Worm (Caenorhabditis elegans) whole organism, L2 larva: Measurements from ENCODE around the gene C50A2.3.

ENCODE experiments used
- aly-2 ChIP-seq: fragments of 150-350 bp; optimal IDR thresholded peaks from 2 replicates; lab custom pipeline; 2014; ENCODE audit warnings: missing biosample characterization, missing genetic modification characterization
- ama-1 ChIP-seq: fragments of 150-350 bp; optimal IDR thresholded peaks from 2 replicates; lab custom pipeline; 2018; ENCODE audit warnings: inconsistent platforms
- ceh-16 ChIP-seq: fragments of 150-350 bp; optimal IDR thresholded peaks from 2 replicates; lab custom pipeline; 2014; ENCODE audit warnings: missing biosample characterization, missing genetic modification characterization
- ceh-82 ChIP-seq: fragments of 150-350 bp; optimal IDR thresholded peaks from 2 replicates; lab custom pipeline; 2014; ENCODE audit warnings: missing biosample characterization, missing genetic modification characterization
- fos-1 ChIP-seq: fragments of 150-350 bp; optimal IDR thresholded peaks from 2 replicates; lab custom pipeline; 2014; ENCODE audit warnings: missing biosample characterization, missing genetic modification characterization
- lin-11 ChIP-seq: fragments of 150-350 bp; sonication (generic microtip); optimal IDR thresholded peaks from 2 replicates; lab custom pipeline; 2014; ENCODE audit warnings: missing biosample characterization, missing genetic modification characterization, inconsistent platforms, mixed read lengths
- nhr-237 ChIP-seq: fragments of 150-350 bp; optimal IDR thresholded peaks from 2 replicates; lab custom pipeline; 2014; ENCODE audit warnings: missing biosample characterization, missing genetic modification characterization
- sem-4 ChIP-seq: fragments of 150-350 bp; optimal IDR thresholded peaks from 2 replicates; lab custom pipeline; 2014; ENCODE audit warnings: missing biosample characterization, missing genetic modification reagents, missing genetic modification characterization
- snpc-4 ChIP-seq: fragments of 150-350 bp; optimal IDR thresholded peaks from 2 replicates; lab custom pipeline; 2014; ENCODE audit warnings: missing biosample characterization, missing genetic modification characterization
- unc-62 ChIP-seq: fragments of 150-350 bp; optimal IDR thresholded peaks from 2 replicates; lab custom pipeline; 2014; ENCODE audit warnings: missing biosample characterization, missing genetic modification reagents, missing genetic modification characterization
- zag-1 ChIP-seq: fragments of 150-350 bp; optimal IDR thresholded peaks from 2 replicates; lab custom pipeline; 2014; ENCODE audit warnings: missing biosample characterization, missing genetic modification characterization
- ztf-1 ChIP-seq: fragments of 200-800 bp; sonication (Bioruptor generic); conservative IDR thresholded peaks from 2 replicates; pipeline ENCODE4 v1.3.6; 2022; ENCODE audit warnings: missing genetic modification characterization, missing compliant biosample characterization

ce11 chrIV:1118566-1118965, 39.3 kb downstream of the C50A2.3 start, which contains the start of gene srx-13:
- TF ChIP-seq ztf-1 (GFP tag; lab: Robert Waterston, UW) (no peak), sem-4 (no peak), nhr-237 (tag; lab: Kevin White, UChicago) (no peak), ama-1 (lab: Kevin White, UChicago) (no peak), aly-2 (no peak), fos-1 (tag; lab: Kevin White, UChicago) (no peak), ceh-16 (tag; lab: Kevin White, UChicago) (no peak), unc-62 (no peak), snpc-4 (tag; lab: Kevin White, UChicago) (no peak), zag-1 (tag; lab: Kevin White, UChicago) (no peak), lin-11 (tag; lab: Kevin White, UChicago) (no peak), ceh-82 (no peak)
